Fruit fly (Drosophila melanogaster) Kc167 (cell line): ENCODE results near the gene vers.

Source experiments
- Myc ChIP-seq: fragments of >200 bp; optimal IDR thresholded peaks from 2 replicates; lab custom pipeline; 2017; ENCODE audit warnings: missing external identifiers
- Sin3A ChIP-seq: fragments of >200 bp; optimal IDR thresholded peaks from 2 replicates; lab custom pipeline; 2018; ENCODE audit warnings: missing external identifiers
- h ChIP-seq: fragments of >200 bp; optimal IDR thresholded peaks from 3 replicates; lab custom pipeline; 2018; ENCODE audit warnings: missing external identifiers
- insv ChIP-seq: fragments of >200 bp; optimal IDR thresholded peaks from 3 replicates; lab custom pipeline; 2018; ENCODE audit warnings: missing external identifiers
- psq ChIP-seq: fragments of >200 bp; optimal IDR thresholded peaks from 2 replicates; lab custom pipeline; 2017; ENCODE audit warnings: missing external identifiers
- ttk ChIP-seq: sonication (Bioruptor generic); optimal IDR thresholded peaks from 2 replicates; lab custom pipeline; 2017; ENCODE audit warnings: missing external identifiers

DNA sequence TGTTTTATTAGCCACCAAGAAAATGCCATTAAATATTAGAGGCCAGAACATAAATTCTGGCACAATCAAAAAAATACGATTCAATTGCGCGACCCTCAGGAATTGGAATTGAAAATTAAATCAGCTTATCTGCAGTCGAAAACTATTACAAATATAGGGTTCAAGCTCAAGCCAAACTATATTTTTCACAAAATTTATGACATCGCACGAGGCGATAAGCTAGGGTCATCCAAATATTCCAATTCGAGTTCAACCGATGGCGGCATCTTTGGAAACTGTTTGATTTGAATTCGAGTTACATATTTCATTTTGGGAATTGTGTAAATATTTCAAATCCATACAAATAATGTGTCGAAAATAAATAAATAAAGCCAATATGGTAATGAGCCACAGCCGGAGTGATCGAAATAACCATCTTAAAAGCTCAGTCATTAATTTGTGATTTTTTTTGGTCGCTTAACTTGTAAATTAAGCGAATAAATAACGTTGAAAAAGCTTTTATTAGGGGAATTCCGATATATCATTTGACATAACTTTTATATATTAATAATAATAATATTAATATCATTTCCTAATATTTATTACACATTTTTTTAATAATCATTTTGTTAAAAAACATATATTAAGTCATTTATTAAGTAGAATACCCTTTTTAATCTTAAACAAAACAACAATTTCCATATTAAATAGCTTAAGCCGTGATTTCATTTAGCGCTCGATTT, 30.8 kb upstream of the vers start:
- TF ChIP-seq h (lab: Kevin White, UChicago) (no peak), insv (lab: Kevin White, UChicago) (no peak), psq (no peak), Myc (lab: Kevin White, UChicago) (no peak), ttk (no peak), Sin3A (lab: Kevin White, UChicago) (no peak)
